Fruit fly (Drosophila melanogaster): ENCODE measurements around the gene CG42588.

CG42588 gene

dm6 chr3L:12802443-12802865 lies 11.6 kb upstream of the CG42588 start (continued):
- TF ChIP-seq Blimp-1 (GFP tag; optimal IDR thresholded peaks at IDR 0.05): peak; percentile 24
- TF ChIP-seq bcd (GFP tag; optimal IDR thresholded peaks at IDR 0.05): peak; percentile 12
- no peak for TF ChIP-seq pum (GFP tag; optimal IDR thresholded peaks at IDR 0.05)
- TF ChIP-seq dmrt99B (tag; optimal IDR thresholded peaks at IDR 0.05): peak; percentile 9
- no peak for TF ChIP-seq Awh (GFP tag; IDR thresholded peaks at IDR 0.05)
- peak; percentile 12 for TF ChIP-seq cg (GFP tag; optimal IDR thresholded peaks at IDR 0.05)
- TF ChIP-seq Fer1 (GFP tag; optimal IDR thresholded peaks at IDR 0.05): peak; percentile 24
- peak; percentile 15 for TF ChIP-seq CG17568 (GFP tag; optimal IDR thresholded peaks at IDR 0.05)
- peak; percentile 55; the same call in 1 of the 2 replicates for TF ChIP-seq Rfx (GFP tag; IDR thresholded peaks at IDR 0.05)
- TF ChIP-seq crp (GFP tag; optimal IDR thresholded peaks at IDR 0.05): peak in 1 of 2 experiments; percentile 47
- TF ChIP-seq CG12942 (GFP tag; optimal IDR thresholded peaks at IDR 0.05): no peak
- TF ChIP-seq mam (GFP tag; optimal IDR thresholded peaks at IDR 0.05): peak; percentile 3
- peak in 1 of 2 experiments; percentile 22 for TF ChIP-seq insv (GFP tag; optimal IDR thresholded peaks at IDR 0.05)
- TF ChIP-seq Max (GFP tag; optimal IDR thresholded peaks at IDR 0.05): no peak
- TF ChIP-seq pho (GFP tag; optimal IDR thresholded peaks at IDR 0.05): peak; percentile 33
- TF ChIP-seq esg (GFP tag; conservative IDR thresholded peaks at IDR 0.05): no peak
- TF ChIP-seq bsh (GFP tag; optimal IDR thresholded peaks at IDR 0.05): peak; percentile 14 to 78
- TF ChIP-seq mirr (GFP tag; optimal IDR thresholded peaks at IDR 0.05): peak; percentile 59
- TF ChIP-seq dati (GFP tag; IDR thresholded peaks at IDR 0.05): no peak
- TF ChIP-seq Ada2b (GFP tag; IDR thresholded peaks at IDR 0.05): peak; percentile 7; the same call in 1 of the 2 replicates
- TF ChIP-seq lab (GFP tag; optimal IDR thresholded peaks at IDR 0.05): peak; percentile 54
- TF ChIP-seq CG13894 (tag; optimal IDR thresholded peaks at IDR 0.05): peak; percentile 52
- TF ChIP-seq CG12769 (tag; optimal IDR thresholded peaks at IDR 0.05): peak; percentile 64
- TF ChIP-seq sqz (GFP tag; optimal IDR thresholded peaks at IDR 0.05): peak; percentile 22
- TF ChIP-seq CG4360 (GFP tag; IDR thresholded peaks at IDR 0.05): 0 out of 2 replicates have a peak, but pooled peaks have one; percentile 37
- no peak for TF ChIP-seq hbn (GFP tag; IDR thresholded peaks at IDR 0.05; ENCODE audit: partially characterized antibody)
- TF ChIP-seq Dbx (GFP tag; IDR thresholded peaks at IDR 0.05): 0 out of 3 replicates have a peak, but pooled peaks have one; percentile 30
- peak; percentile 27 for TF ChIP-seq CG2678 (tag; optimal IDR thresholded peaks at IDR 0.05)
- TF ChIP-seq CG14014 (GFP tag; IDR thresholded peaks at IDR 0.05): peak; percentile 18; the same call in 1 of the 2 replicates
- TF ChIP-seq Fer3 (tag; optimal IDR thresholded peaks at IDR 0.05): peak; percentile 41
- TF ChIP-seq emc (GFP tag; optimal IDR thresholded peaks at IDR 0.05): no peak
- TF ChIP-seq CG17829 (tag; optimal IDR thresholded peaks at IDR 0.05): no peak
- peak; percentile 85 for TF ChIP-seq Drgx (GFP tag; IDR thresholded peaks at IDR 0.05)
- peak; percentile 0 for TF ChIP-seq CG1792 (GFP tag; optimal IDR thresholded peaks at IDR 0.05)
- peak; percentile 29 for TF ChIP-seq Meics (GFP tag; optimal IDR thresholded peaks at IDR 0.05)
- peak in 1 of 2 experiments; percentile 56 for TF ChIP-seq Eip74EF (GFP tag; optimal IDR thresholded peaks at IDR 0.05)
- TF ChIP-seq lbe (GFP tag; optimal IDR thresholded peaks at IDR 0.05): no peak
- peak; percentile 28 for TF ChIP-seq CG10543 (GFP tag; optimal IDR thresholded peaks at IDR 0.05)
- TF ChIP-seq CG17359 (tag; optimal IDR thresholded peaks at IDR 0.05): peak; percentile 6
- peak; percentile 45 for TF ChIP-seq Asciz (GFP tag; optimal IDR thresholded peaks at IDR 0.05)
- peak; percentile 17 for TF ChIP-seq CG15601 (tag; optimal IDR thresholded peaks at IDR 0.05)
- no peak for TF ChIP-seq CG16813 (GFP tag; IDR thresholded peaks at IDR 0.05; ENCODE audit: partially characterized antibody)
- peak; percentile 5 for TF ChIP-seq CG15514 (GFP tag; optimal IDR thresholded peaks at IDR 0.05)
- TF ChIP-seq B-H2 (GFP tag; optimal IDR thresholded peaks at IDR 0.05): peak; percentile 27
- peak; percentile 14 for TF ChIP-seq CG13624 (GFP tag; optimal IDR thresholded peaks at IDR 0.05)
- TF ChIP-seq CG11093 (GFP tag; IDR thresholded peaks at IDR 0.05): peak; percentile 37; the same call in 1 of the 3 replicates
- peak; percentile 7 for TF ChIP-seq CHES-1-like (GFP tag; optimal IDR thresholded peaks at IDR 0.05)
- TF ChIP-seq twi (tag; optimal IDR thresholded peaks at IDR 0.05): no peak
- no peak for TF ChIP-seq CG3407 (GFP tag; optimal IDR thresholded peaks at IDR 0.05)
